Worm (Caenorhabditis elegans) whole organism, L1 larva: ENCODE results near the gene Y57A10C.10.

Source experiments
- alr-1 ChIP-seq: fragments of 200-800 bp; sonication (Bioruptor generic); optimal IDR thresholded peaks from 2 replicates; lab custom pipeline; 2018; ENCODE audit warnings: borderline replicate concordance, mild to moderate bottlenecking, missing genetic modification characterization, missing compliant biosample characterization
- ces-1 ChIP-seq: fragments of 150-350 bp; optimal IDR thresholded peaks from 2 replicates; lab custom pipeline; 2014; ENCODE audit warnings: missing biosample characterization, missing genetic modification reagents, missing genetic modification characterization
- elt-3 ChIP-seq, 6 experiments: fragments of 150-350 bp in 1 of 6; sonication (generic microtip); optimal IDR thresholded peaks; 2 replicates each; lab custom pipeline; 2017 to 2018; ENCODE audit warnings: missing biosample characterization in 6 of 6, missing genetic modification characterization in 6 of 6, inconsistent platforms in 1 of 6
- lin-14 ChIP-seq: fragments of 200-800 bp; sonication (Bioruptor generic); optimal IDR thresholded peaks from 2 replicates; lab custom pipeline; 2018; ENCODE audit warnings: mild to moderate bottlenecking, missing genetic modification characterization, moderate library complexity, missing compliant biosample characterization
- lin-15B ChIP-seq: fragments of 150-350 bp; sonication (generic microtip); optimal IDR thresholded peaks from 3 replicates; lab custom pipeline; 2014; ENCODE audit warnings: missing biosample characterization, missing genetic modification characterization
- lin-35 ChIP-seq, 2 experiments: fragments of 150-350 bp; optimal IDR thresholded peaks; 2 replicates each; lab custom pipeline; 2014; ENCODE audit warnings: missing biosample characterization in 2 of 2, missing genetic modification characterization in 2 of 2, missing genetic modification reagents in 2 of 2
- sox-4 ChIP-seq: sonication (generic microtip); optimal IDR thresholded peaks from 2 replicates; lab custom pipeline; 2016; ENCODE audit warnings: missing genetic modification characterization, missing compliant biosample characterization
- unc-62 ChIP-seq: fragments of 150-350 bp; optimal IDR thresholded peaks from 2 replicates; lab custom pipeline; 2014; ENCODE audit warnings: missing biosample characterization, missing genetic modification reagents, missing genetic modification characterization

ce11 chrII:12420486-12420885 is 20.6 kb downstream of the Y57A10C.10 start, which contains the start of gene sre-26:
- TF ChIP-seq lin-35 (GFP tag; optimal IDR thresholded peaks at IDR 0.05; lab: Kevin White, UChicago), result no peak
- TF ChIP-seq elt-3 (tag; optimal IDR thresholded peaks at IDR 0.05; lab: Kevin White, UChicago), result no peak
- TF ChIP-seq ces-1 (GFP tag; lab: Kevin White, UChicago), result no peak
- TF ChIP-seq alr-1, result no peak
- TF ChIP-seq lin-14 (GFP tag; lab: Kevin White, UChicago), result no peak
- no peak for TF ChIP-seq unc-62
- TF ChIP-seq lin-15B (tag; lab: Kevin White, UChicago), result no peak
- TF ChIP-seq sox-4 (tag; lab: Kevin White, UChicago), result no peak
